In genomic region chr3R:17401289-17401752, dm6 we compare ENCODE assay signal across 4 fruit fly cellular contexts.
TF ChIP-seq lines count a peak whose summit lies in the region.

No protein-coding gene starts in this region.

TF ChIP-seq in whole organism, adult, 20 proteins besides CTCF, POLR2A, EP300 and RAD21 (continued from another document):
- TF ChIP-seq tj (GFP tag; optimal IDR thresholded peaks at IDR 0.05; lab: Kevin White, UChicago) = no peak
- peak; percentile 22 for TF ChIP-seq CG14711 (tag; optimal IDR thresholded peaks at IDR 0.05; lab: Kevin White, UChicago)
TF ChIP-seq in whole organism, adult: peak in this region for 13.

TF ChIP-seq in whole organism, embryonic, 481 proteins besides CTCF, POLR2A, EP300 and RAD21 (continued from another document and continues in another):
- TF ChIP-seq prd (optimal IDR thresholded peaks at IDR 0.05; lab: Kevin White, UChicago) = no peak
- TF ChIP-seq prd (GFP tag; IDR thresholded peaks at IDR 0.05; lab: Robert Waterston, UW) = peak; percentile 59
- no peak for TF ChIP-seq CkIIα-i1 (GFP tag; IDR thresholded peaks at IDR 0.05; lab: Robert Waterston, UW)
- TF ChIP-seq lola (GFP tag; optimal IDR thresholded peaks at IDR 0.05; lab: Kevin White, UChicago) = peak in 1 of 3 experiments; percentile 88
- peak; percentile 86 for TF ChIP-seq CG2120 (GFP tag; optimal IDR thresholded peaks at IDR 0.05; lab: Kevin White, UChicago)
- no peak for TF ChIP-seq CG12299 (tag; optimal IDR thresholded peaks at IDR 0.05; lab: Kevin White, UChicago)
- peak; percentile 52 for TF ChIP-seq CG9876 (GFP tag; optimal IDR thresholded peaks at IDR 0.05; lab: Kevin White, UChicago)
- no peak for TF ChIP-seq CG7987 (GFP tag; optimal IDR thresholded peaks at IDR 0.05; lab: Kevin White, UChicago)
- peak; percentile 71 for TF ChIP-seq CG1024 (GFP tag; IDR thresholded peaks at IDR 0.05; lab: Robert Waterston, UW)
- TF ChIP-seq CG18262 (tag; optimal IDR thresholded peaks at IDR 0.05; lab: Kevin White, UChicago) = peak; percentile 28
- no peak for TF ChIP-seq sim (GFP tag; IDR thresholded peaks at IDR 0.05; lab: Robert Waterston, UW)
- TF ChIP-seq Atf6 (GFP tag; IDR thresholded peaks at IDR 0.05; lab: Robert Waterston, UW) = peak; percentile 22; the same call in 1 of the 2 replicates
- TF ChIP-seq phol (tag; optimal IDR thresholded peaks at IDR 0.05; lab: Kevin White, UChicago) = peak; percentile 34
- TF ChIP-seq Bteb2 (GFP tag; optimal IDR thresholded peaks at IDR 0.05; lab: Kevin White, UChicago) = peak; percentile 75
- TF ChIP-seq CG10321 (GFP tag; IDR thresholded peaks at IDR 0.05; lab: Robert Waterston, UW) = no peak
- peak; percentile 38 for TF ChIP-seq zen (tag; optimal IDR thresholded peaks at IDR 0.05; lab: Kevin White, UChicago)
- TF ChIP-seq Hand (GFP tag; optimal IDR thresholded peaks at IDR 0.05; lab: Kevin White, UChicago) = no peak
- TF ChIP-seq Ravus (GFP tag; IDR thresholded peaks at IDR 0.05; lab: Robert Waterston, UW) = no peak
- TF ChIP-seq CG9817 (tag; optimal IDR thresholded peaks at IDR 0.05; lab: Kevin White, UChicago) = peak; percentile 54
- TF ChIP-seq CG12155 (GFP tag; optimal IDR thresholded peaks at IDR 0.05; lab: Kevin White, UChicago) = peak; percentile 53
- no peak for TF ChIP-seq CG17912 (GFP tag; optimal IDR thresholded peaks at IDR 0.05; lab: Kevin White, UChicago)
- peak; percentile 37 for TF ChIP-seq CG31441 (GFP tag; IDR thresholded peaks at IDR 0.05; lab: Robert Waterston, UW)
- TF ChIP-seq Bdp1 (GFP tag; optimal IDR thresholded peaks at IDR 0.05; lab: Kevin White, UChicago) = peak; percentile 26
- TF ChIP-seq Fer3 (tag; optimal IDR thresholded peaks at IDR 0.05; lab: Kevin White, UChicago) = peak; percentile 39
- peak; percentile 54 for TF ChIP-seq nmo (GFP tag; optimal IDR thresholded peaks at IDR 0.05; lab: Kevin White, UChicago)
- TF ChIP-seq CG14710 (tag; optimal IDR thresholded peaks at IDR 0.05; lab: Kevin White, UChicago) = peak; percentile 2
- TF ChIP-seq gfzf (GFP tag; optimal IDR thresholded peaks at IDR 0.05; lab: Kevin White, UChicago) = no peak
- TF ChIP-seq nom (GFP tag; optimal IDR thresholded peaks at IDR 0.05; lab: Kevin White, UChicago) = no peak
- TF ChIP-seq tup (GFP tag; optimal IDR thresholded peaks at IDR 0.05; lab: Kevin White, UChicago) = no peak
- TF ChIP-seq chn (GFP tag; optimal IDR thresholded peaks at IDR 0.05; lab: Kevin White, UChicago) = peak; percentile 48
- TF ChIP-seq psq (GFP tag; optimal IDR thresholded peaks at IDR 0.05; lab: Kevin White, UChicago) = no peak
- no peak for TF ChIP-seq corto (GFP tag; optimal IDR thresholded peaks at IDR 0.05; lab: Kevin White, UChicago)
- TF ChIP-seq CG7357 (GFP tag; IDR thresholded peaks at IDR 0.05; lab: Robert Waterston, UW) = peak; percentile 94
- TF ChIP-seq CG11504 (tag; optimal IDR thresholded peaks at IDR 0.05; lab: Kevin White, UChicago) = peak; percentile 60
- TF ChIP-seq chif (GFP tag; optimal IDR thresholded peaks at IDR 0.05; lab: Kevin White, UChicago) = peak in 1 of 2 experiments; percentile 43
- no peak for TF ChIP-seq pita (GFP tag; optimal IDR thresholded peaks at IDR 0.05; lab: Kevin White, UChicago)
- peak; percentile 67 for TF ChIP-seq CG13775 (GFP tag; optimal IDR thresholded peaks at IDR 0.05; lab: Kevin White, UChicago)
- TF ChIP-seq bcd (GFP tag; optimal IDR thresholded peaks at IDR 0.05; lab: Kevin White, UChicago) = peak; percentile 47
- no peak for TF ChIP-seq HLH3B (GFP tag; IDR thresholded peaks at IDR 0.05; lab: Robert Waterston, UW)
- no peak for TF ChIP-seq CG14014 (GFP tag; IDR thresholded peaks at IDR 0.05; lab: Robert Waterston, UW)
- TF ChIP-seq Abd-B (GFP tag; optimal IDR thresholded peaks at IDR 0.05; lab: Kevin White, UChicago) = no peak
- TF ChIP-seq sqz (GFP tag; optimal IDR thresholded peaks at IDR 0.05; lab: Kevin White, UChicago) = no peak
- TF ChIP-seq Hsf (GFP tag; optimal IDR thresholded peaks at IDR 0.05; lab: Kevin White, UChicago) = peak; percentile 82
- TF ChIP-seq bsh (GFP tag; optimal IDR thresholded peaks at IDR 0.05; lab: Kevin White, UChicago) = peak in 1 of 2 experiments; percentile 12

TF ChIP-seq in whole organism, prepupa, 60 proteins besides CTCF, POLR2A, EP300 and RAD21 (continued from another document):
- TF ChIP-seq Eip93F (GFP tag; optimal IDR thresholded peaks at IDR 0.05; lab: Kevin White, UChicago) (no peak), CG7368 (GFP tag; optimal IDR thresholded peaks at IDR 0.05; lab: Kevin White, UChicago) (no peak), Ets96B (tag; optimal IDR thresholded peaks at IDR 0.05; lab: Kevin White, UChicago) (no peak), net (GFP tag; optimal IDR thresholded peaks at IDR 0.05; lab: Kevin White, UChicago) (no peak), esn (GFP tag; optimal IDR thresholded peaks at IDR 0.05; lab: Kevin White, UChicago) (peak; percentile 44), CG6854 (GFP tag; optimal IDR thresholded peaks at IDR 0.05; lab: Kevin White, UChicago) (no peak), Sox102F (GFP tag; optimal IDR thresholded peaks at IDR 0.05; lab: Kevin White, UChicago) (peak; percentile 14), ss (GFP tag; optimal IDR thresholded peaks at IDR 0.05; lab: Kevin White, UChicago) (no peak), Sox14 (GFP tag; optimal IDR thresholded peaks at IDR 0.05; lab: Kevin White, UChicago) (peak; percentile 54), cyc (GFP tag; optimal IDR thresholded peaks at IDR 0.05; lab: Kevin White, UChicago) (no peak), CG11902 (GFP tag; optimal IDR thresholded peaks at IDR 0.05; lab: Kevin White, UChicago) (no peak), CG11762 (GFP tag; optimal IDR thresholded peaks at IDR 0.05; lab: Kevin White, UChicago; ENCODE audit: insufficient read depth) (no peak), dac (GFP tag; optimal IDR thresholded peaks at IDR 0.05; lab: Kevin White, UChicago) (no peak), Sox15 (GFP tag; optimal IDR thresholded peaks at IDR 0.05; lab: Kevin White, UChicago) (no peak), CG16779 (tag; optimal IDR thresholded peaks at IDR 0.05; lab: Kevin White, UChicago) (no peak), CG8119 (GFP tag; IDR thresholded peaks at IDR 0.05; lab: Robert Waterston, UW) (no peak), Hr39 (GFP tag; optimal IDR thresholded peaks at IDR 0.05; lab: Kevin White, UChicago) (peak; percentile 51), OdsH (GFP tag; optimal IDR thresholded peaks at IDR 0.05; lab: Kevin White, UChicago) (peak; percentile 45), vri (GFP tag; optimal IDR thresholded peaks at IDR 0.05; lab: Kevin White, UChicago) (peak; percentile 92), spab (GFP tag; optimal IDR thresholded peaks at IDR 0.05; lab: Kevin White, UChicago) (no peak), CG10669 (GFP tag; optimal IDR thresholded peaks at IDR 0.05; lab: Kevin White, UChicago) (no peak), Eip75B (GFP tag; optimal IDR thresholded peaks at IDR 0.05; lab: Kevin White, UChicago) (peak; percentile 22), fd59A (GFP tag; optimal IDR thresholded peaks at IDR 0.05; lab: Kevin White, UChicago) (no peak), Lpt (GFP tag; optimal IDR thresholded peaks at IDR 0.05; lab: Kevin White, UChicago) (no peak), CG11294 (GFP tag; IDR thresholded peaks at IDR 0.05; lab: Robert Waterston, UW) (no peak), CG32006 (GFP tag; optimal IDR thresholded peaks at IDR 0.05; lab: Kevin White, UChicago) (peak; percentile 56), dsx (GFP tag; optimal IDR thresholded peaks at IDR 0.05; lab: Kevin White, UChicago; ENCODE audit: poor library complexity, severe bottlenecking) (no peak), CG1621 (tag; optimal IDR thresholded peaks at IDR 0.05; lab: Kevin White, UChicago) (no peak), Met (GFP tag; optimal IDR thresholded peaks at IDR 0.05; lab: Kevin White, UChicago) (peak; percentile 41), Eip78C (GFP tag; lab: Kevin White, UChicago) (peak; percentile 50), salr (GFP tag; optimal IDR thresholded peaks at IDR 0.05; lab: Kevin White, UChicago) (no peak), CG31627 (GFP tag; optimal IDR thresholded peaks at IDR 0.05; lab: Kevin White, UChicago) (peak; percentile 46), svp (GFP tag; lab: Kevin White, UChicago) (no peak), CG6276 (GFP tag; optimal IDR thresholded peaks at IDR 0.05; lab: Kevin White, UChicago) (no peak), CG6163 (GFP tag; IDR thresholded peaks at IDR 0.05; lab: Robert Waterston, UW) (no peak), CG3032 (tag; optimal IDR thresholded peaks at IDR 0.05; lab: Kevin White, UChicago) (peak; percentile 24), CG9139 (GFP tag; optimal IDR thresholded peaks at IDR 0.05; lab: Kevin White, UChicago) (no peak), CG34406 (GFP tag; optimal IDR thresholded peaks at IDR 0.05; lab: Kevin White, UChicago) (no peak), CG15336 (GFP tag; IDR thresholded peaks at IDR 0.05; lab: Robert Waterston, UW) (peak; percentile 53), CG8319 (GFP tag; optimal IDR thresholded peaks at IDR 0.05; lab: Kevin White, UChicago) (no peak)

TF ChIP-seq in whole organism, wandering third instar larva, 38 proteins besides CTCF, POLR2A, EP300 and RAD21 (continued from another document):
- peak; percentile 12 for TF ChIP-seq dsf (GFP tag; optimal IDR thresholded peaks at IDR 0.05; lab: Kevin White, UChicago; ENCODE audit: borderline replicate concordance)
- peak; percentile 35 for TF ChIP-seq sv (GFP tag; optimal IDR thresholded peaks at IDR 0.05; lab: Kevin White, UChicago)
- no peak for TF ChIP-seq GATAd (GFP tag; optimal IDR thresholded peaks at IDR 0.05; lab: Kevin White, UChicago)
- peak; percentile 24 for TF ChIP-seq HLH106 (tag; optimal IDR thresholded peaks at IDR 0.05; lab: Kevin White, UChicago)
- TF ChIP-seq Vsx2 (GFP tag; optimal IDR thresholded peaks at IDR 0.05; lab: Kevin White, UChicago; ENCODE audit: partially characterized antibody) = no peak
- peak; percentile 35 for TF ChIP-seq woc (GFP tag; optimal IDR thresholded peaks at IDR 0.05; lab: Kevin White, UChicago)
- no peak for TF ChIP-seq Dfd (GFP tag; optimal IDR thresholded peaks at IDR 0.05; lab: Kevin White, UChicago)
- TF ChIP-seq pan (optimal IDR thresholded peaks at IDR 0.05; lab: Kevin White, UChicago) = no peak
- no peak for TF ChIP-seq Abd-B (GFP tag; optimal IDR thresholded peaks at IDR 0.05; lab: Kevin White, UChicago)
- TF ChIP-seq lola (GFP tag; optimal IDR thresholded peaks at IDR 0.05; lab: Kevin White, UChicago) = no peak
